Fruit fly (Drosophila melanogaster): Measurements from ENCODE around the gene CG4022.
A peak's percentile ranks its signal among the peaks of the same experiment; 100 is the strongest.

CG4022 gene

dm6 chr3L:9422636-9423419, 12.2 kb upstream of the CG4022 start, which contains the start of gene aay (continued):
- TF ChIP-seq Hr51 (GFP tag; optimal IDR thresholded peaks at IDR 0.05) (peak; percentile 98 to 99), Meics (GFP tag; optimal IDR thresholded peaks at IDR 0.05) (peak; percentile 98), crp (GFP tag; optimal IDR thresholded peaks at IDR 0.05) (peak in 1 of 2 experiments; percentile 75), CG7357 (GFP tag; IDR thresholded peaks at IDR 0.05) (peak; percentile 91), Bgb (GFP tag; IDR thresholded peaks at IDR 0.05; ENCODE audit: partially characterized antibody) (peak; percentile 21; the same call in 1 of the 2 replicates), CG16815 (GFP tag; optimal IDR thresholded peaks at IDR 0.05) (peak; percentile 98), repo (GFP tag; optimal IDR thresholded peaks at IDR 0.05) (peak; percentile 95), CG6813 (GFP tag; optimal IDR thresholded peaks at IDR 0.05) (peak; percentile 99), chif (GFP tag; optimal IDR thresholded peaks at IDR 0.05) (peak; percentile 97 to 99), Awh (GFP tag; IDR thresholded peaks at IDR 0.05) (peak; percentile 97), CG3163 (GFP tag; optimal IDR thresholded peaks at IDR 0.05) (peak; percentile 89), CG14860 (GFP tag; IDR thresholded peaks at IDR 0.05; ENCODE audit: partially characterized antibody) (no peak), klu (GFP tag; IDR thresholded peaks at IDR 0.05) (peak; percentile 97), CG2678 (tag; optimal IDR thresholded peaks at IDR 0.05) (peak; percentile 99), CG6791 (GFP tag; IDR thresholded peaks at IDR 0.05; ENCODE audit: partially characterized antibody) (no peak), danr (GFP tag; IDR thresholded peaks at IDR 0.05) (peak; percentile 97), tna (GFP tag; IDR thresholded peaks at IDR 0.05; ENCODE audit: partially characterized antibody) (no peak), sob (GFP tag; IDR thresholded peaks at IDR 0.05) (peak; percentile 99), tup (GFP tag; optimal IDR thresholded peaks at IDR 0.05) (peak; percentile 97), CG9932 (GFP tag; IDR thresholded peaks at IDR 0.05) (peak; percentile 97), CG11456 (GFP tag; IDR thresholded peaks at IDR 0.05) (peak; percentile 98), CG17186 (GFP tag; optimal IDR thresholded peaks at IDR 0.05) (peak; percentile 92), vfl (GFP tag; optimal IDR thresholded peaks at IDR 0.05) (peak; percentile 97), ewg (GFP tag; optimal IDR thresholded peaks at IDR 0.05) (peak; percentile 97), sens (GFP tag) (peak; percentile 100), Rx (GFP tag; IDR thresholded peaks at IDR 0.05) (peak; percentile 98), CG4282 (GFP tag; optimal IDR thresholded peaks at IDR 0.05) (peak; percentile 92), NC2α (GFP tag; optimal IDR thresholded peaks at IDR 0.05) (peak; percentile 97), dimm (GFP tag; IDR thresholded peaks at IDR 0.05) (peak; percentile 93), ac (GFP tag; optimal IDR thresholded peaks at IDR 0.05) (peak; percentile 98), CG14710 (tag; optimal IDR thresholded peaks at IDR 0.05) (peak; percentile 98), CG8290 (GFP tag; optimal IDR thresholded peaks at IDR 0.05) (peak; percentile 99), CG8290 (tag; optimal IDR thresholded peaks at IDR 0.05) (peak; percentile 90 to 93), h (optimal IDR thresholded peaks at IDR 0.05) (no peak), CG1792 (GFP tag; optimal IDR thresholded peaks at IDR 0.05) (peak; percentile 97), CG10543 (GFP tag; optimal IDR thresholded peaks at IDR 0.05) (peak; percentile 97), Atf3 (GFP tag; optimal IDR thresholded peaks at IDR 0.05) (peak; percentile 97), Elba2 (GFP tag; optimal IDR thresholded peaks at IDR 0.05) (peak; percentile 93), wor (GFP tag; IDR thresholded peaks at IDR 0.05) (peak; percentile 97), Side (GFP tag; optimal IDR thresholded peaks at IDR 0.05) (peak; percentile 95), Mrtf (GFP tag; IDR thresholded peaks at IDR 0.05) (peak; percentile 97), mirr (GFP tag; optimal IDR thresholded peaks at IDR 0.05) (peak; percentile 90), CkIIα-i1 (GFP tag; IDR thresholded peaks at IDR 0.05) (peak; percentile 91), cato (GFP tag; optimal IDR thresholded peaks at IDR 0.05; ENCODE audit: borderline replicate concordance) (peak; percentile 97), Sox102F (GFP tag; optimal IDR thresholded peaks at IDR 0.05) (peak; percentile 100), CG10267 (tag; optimal IDR thresholded peaks at IDR 0.05) (peak; percentile 99), eyg (GFP tag; optimal IDR thresholded peaks at IDR 0.05) (peak; percentile 98), sima (GFP tag; optimal IDR thresholded peaks at IDR 0.05) (peak; percentile 95), Dek (tag; optimal IDR thresholded peaks at IDR 0.05) (peak; percentile 99)

All from whole organism, embryonic.